Fruit fly (Drosophila melanogaster): ENCODE data around the gene BobA.

Gene BobA

dm6 chr3L:14969171-14969570 is 23.2 kb upstream of the BobA start, which contains the start of gene Tom (continued):
- TF ChIP-seq CG2199 (GFP tag; IDR thresholded peaks at IDR 0.05) (peak; percentile 59; the same call in 1 of the 3 replicates), Tbp (GFP tag; optimal IDR thresholded peaks at IDR 0.05) (peak; percentile 92), CG8290 (GFP tag; optimal IDR thresholded peaks at IDR 0.05) (no peak), CG8290 (tag; optimal IDR thresholded peaks at IDR 0.05) (peak in 1 of 2 experiments; percentile 6), Opbp (GFP tag; IDR thresholded peaks at IDR 0.05; ENCODE audit: partially characterized antibody) (0 out of 3 replicates have a peak, but pooled peaks have one; percentile 19), yki (optimal IDR thresholded peaks at IDR 0.05) (peak; percentile 93)

- TF ChIP-seq pan (optimal IDR thresholded peaks at IDR 0.05) = peak in 1 of 2 experiments; percentile 77
- TF ChIP-seq pan (GFP tag; optimal IDR thresholded peaks at IDR 0.05 in 1 of 2, IDR thresholded peaks at IDR 0.05 in 1 of 2) = no peak
- TF ChIP-seq CG9932 (GFP tag; IDR thresholded peaks at IDR 0.05) = no peak
- TF ChIP-seq ro (GFP tag; IDR thresholded peaks at IDR 0.05) = no peak
- TF ChIP-seq wor (GFP tag; IDR thresholded peaks at IDR 0.05) = no peak
- TF ChIP-seq CG34224 (GFP tag; IDR thresholded peaks at IDR 0.05; ENCODE audit: partially characterized antibody) = no peak
- no peak for TF ChIP-seq CG9437 (GFP tag; optimal IDR thresholded peaks at IDR 0.05)
Observed at dm6 chr3L:14968553-14968952, 22.6 kb upstream of the BobA start.

- TF ChIP-seq twi (tag; optimal IDR thresholded peaks at IDR 0.05) (peak; percentile 66), sc (optimal IDR thresholded peaks at IDR 0.05) (no peak), sc (GFP tag; optimal IDR thresholded peaks at IDR 0.05) (no peak), CG7357 (GFP tag; IDR thresholded peaks at IDR 0.05) (no peak), CG7928 (GFP tag; optimal IDR thresholded peaks at IDR 0.05) (no peak), CG2129 (GFP tag; IDR thresholded peaks at IDR 0.05; ENCODE audit: partially characterized antibody) (no peak), Oli (tag; optimal IDR thresholded peaks at IDR 0.05) (no peak), Nf-YB (GFP tag; optimal IDR thresholded peaks at IDR 0.05) (peak; percentile 33), hth (optimal IDR thresholded peaks at IDR 0.05) (peak; percentile 31), CG16815 (GFP tag; optimal IDR thresholded peaks at IDR 0.05) (no peak), CG32532 (GFP tag; IDR thresholded peaks at IDR 0.05) (no peak), CG13424 (tag; optimal IDR thresholded peaks at IDR 0.05) (no peak), Dbx (GFP tag; IDR thresholded peaks at IDR 0.05) (no peak), CG5180 (GFP tag; optimal IDR thresholded peaks at IDR 0.05) (no peak), CG6765 (GFP tag; optimal IDR thresholded peaks at IDR 0.05) (no peak), bsh (GFP tag; optimal IDR thresholded peaks at IDR 0.05) (no peak), CG18764 (GFP tag; optimal IDR thresholded peaks at IDR 0.05) (no peak), dati (GFP tag; IDR thresholded peaks at IDR 0.05) (no peak), CG16863 (GFP tag; optimal IDR thresholded peaks at IDR 0.05) (no peak), Mes4 (GFP tag; optimal IDR thresholded peaks at IDR 0.05) (no peak), CG12219 (GFP tag; optimal IDR thresholded peaks at IDR 0.05) (no peak), D (optimal IDR thresholded peaks at IDR 0.05) (peak; percentile 92), D (GFP tag; optimal IDR thresholded peaks at IDR 0.05) (peak; percentile 2), phol (tag; optimal IDR thresholded peaks at IDR 0.05) (no peak), CG2199 (GFP tag; IDR thresholded peaks at IDR 0.05) (peak; percentile 57; the same call in 2 of the 3 replicates), pros (GFP tag; optimal IDR thresholded peaks at IDR 0.05) (peak; percentile 62), Meics (GFP tag; optimal IDR thresholded peaks at IDR 0.05) (no peak), CG16813 (GFP tag; IDR thresholded peaks at IDR 0.05; ENCODE audit: partially characterized antibody) (no peak), grn (GFP tag; optimal IDR thresholded peaks at IDR 0.05) (peak; percentile 67), schlank (tag; optimal IDR thresholded peaks at IDR 0.05) (no peak), CG2875 (GFP tag; optimal IDR thresholded peaks at IDR 0.05) (no peak), CG1233 (GFP tag; optimal IDR thresholded peaks at IDR 0.05) (no peak), ase (GFP tag; IDR thresholded peaks at IDR 0.05) (no peak), pzg (GFP tag; optimal IDR thresholded peaks at IDR 0.05) (no peak), CG6689 (GFP tag; IDR thresholded peaks at IDR 0.05) (no peak), Opbp (GFP tag; IDR thresholded peaks at IDR 0.05; ENCODE audit: partially characterized antibody) (no peak)
Observed at dm6 chr3L:14967691-14968538, 22.0 kb upstream of the BobA start.
